Worm (Caenorhabditis elegans) whole organism, mixed stage, embryonic: ENCODE data around the gene ell-1.

ENCODE experiments used
- M03D4.4 ChIP-seq: sonication (generic microtip); optimal IDR thresholded peaks from 2 replicates; lab custom pipeline; 2017; ENCODE audit warnings: mild to moderate bottlenecking, missing genetic modification characterization, missing compliant biosample characterization
- bed-3 ChIP-seq: fragments of 200-800 bp; sonication (Bioruptor generic); optimal IDR thresholded peaks from 3 replicates; lab custom pipeline; 2018; ENCODE audit warnings: mild to moderate bottlenecking, missing genetic modification characterization, moderate library complexity, missing compliant biosample characterization
- blmp-1 ChIP-seq: fragments of 150-350 bp; optimal IDR thresholded peaks from 2 replicates; lab custom pipeline; 2014; ENCODE audit warnings: missing biosample characterization, missing genetic modification characterization
- ceh-39 ChIP-seq: fragments of 150-350 bp; optimal IDR thresholded peaks from 2 replicates; lab custom pipeline; 2014; ENCODE audit warnings: missing biosample characterization, missing genetic modification characterization
- ceh-43 ChIP-seq: fragments of 200-800 bp; sonication (Bioruptor generic); optimal IDR thresholded peaks from 2 replicates; lab custom pipeline; 2018; ENCODE audit warnings: mild to moderate bottlenecking, missing genetic modification characterization, moderate library complexity, missing compliant biosample characterization
- cnd-1 ChIP-seq: fragments of 200-800 bp; sonication (Bioruptor generic); optimal IDR thresholded peaks from 2 replicates; lab custom pipeline; 2018; ENCODE audit warnings: mild to moderate bottlenecking, missing genetic modification characterization, missing compliant biosample characterization
- drap-1 ChIP-seq: fragments of 200-800 bp; sonication (Bioruptor generic); optimal IDR thresholded peaks from 3 replicates; lab custom pipeline; 2018; ENCODE audit warnings: mild to moderate bottlenecking, missing genetic modification characterization, missing compliant biosample characterization
- elt-1 ChIP-seq: sonication (generic microtip); optimal IDR thresholded peaks from 2 replicates; lab custom pipeline; 2017; ENCODE audit warnings: missing genetic modification characterization, mild to moderate bottlenecking, missing compliant biosample characterization, antibody characterized with exemption, moderate library complexity, borderline replicate concordance; ENCODE audit not compliant: insufficient read depth
- elt-3 ChIP-seq: fragments of 150-350 bp; optimal IDR thresholded peaks from 2 replicates; lab custom pipeline; 2014; ENCODE audit warnings: missing biosample characterization, missing genetic modification characterization
- flh-1 ChIP-seq: fragments of 200-800 bp; sonication (Bioruptor generic); optimal IDR thresholded peaks from 2 replicates; lab custom pipeline; 2018; ENCODE audit warnings: mild to moderate bottlenecking, missing genetic modification characterization, moderate library complexity, missing compliant biosample characterization
- ham-2 ChIP-seq: fragments of 200-800 bp; sonication (Bioruptor generic); optimal IDR thresholded peaks from 2 replicates; lab custom pipeline; 2018; ENCODE audit warnings: mild to moderate bottlenecking, missing genetic modification characterization, missing compliant biosample characterization
- hlh-1 ChIP-seq: fragments of 150-350 bp; optimal IDR thresholded peaks from 2 replicates; lab custom pipeline; 2014; ENCODE audit warnings: missing biosample characterization, missing genetic modification reagents, missing genetic modification characterization
- lin-13 ChIP-seq: fragments of 150-350 bp; optimal IDR thresholded peaks from 2 replicates; lab custom pipeline; 2014; ENCODE audit warnings: missing biosample characterization, missing genetic modification characterization
- lin-32 ChIP-seq: fragments of 200-800 bp; sonication (Bioruptor generic); optimal IDR thresholded peaks from 2 replicates; lab custom pipeline; 2018; ENCODE audit warnings: mild to moderate bottlenecking, missing genetic modification characterization, missing compliant biosample characterization
- lsy-2 ChIP-seq: fragments of 150-350 bp; optimal IDR thresholded peaks from 2 replicates; lab custom pipeline; 2014; ENCODE audit warnings: missing biosample characterization, missing genetic modification characterization
- mab-5 ChIP-seq: fragments of 150-350 bp; optimal IDR thresholded peaks from 2 replicates; lab custom pipeline; 2014; ENCODE audit warnings: missing biosample characterization, missing genetic modification characterization
- mep-1 ChIP-seq: fragments of 150-350 bp; optimal IDR thresholded peaks from 2 replicates; lab custom pipeline; 2017; ENCODE audit warnings: missing biosample characterization, missing genetic modification reagents, missing genetic modification characterization, inconsistent platforms
- mls-2 ChIP-seq: sonication (generic microtip); optimal IDR thresholded peaks from 2 replicates; lab custom pipeline; 2016; ENCODE audit warnings: mild to moderate bottlenecking, missing genetic modification characterization, moderate library complexity, missing compliant biosample characterization
- nhr-12 ChIP-seq: fragments of 150-350 bp; optimal IDR thresholded peaks from 2 replicates; lab custom pipeline; 2014; ENCODE audit warnings: missing biosample characterization, missing genetic modification characterization
- nhr-2 ChIP-seq: fragments of 150-350 bp; optimal IDR thresholded peaks from 2 replicates; lab custom pipeline; 2014; ENCODE audit warnings: missing biosample characterization, missing genetic modification characterization
- nhr-237 ChIP-seq: fragments of 150-350 bp; optimal IDR thresholded peaks from 2 replicates; lab custom pipeline; 2014; ENCODE audit warnings: missing biosample characterization, missing genetic modification characterization
- nhr-28 ChIP-seq: fragments of 150-350 bp; optimal IDR thresholded peaks from 2 replicates; lab custom pipeline; 2014; ENCODE audit warnings: missing biosample characterization, missing genetic modification characterization
- nhr-76 ChIP-seq: sonication (generic microtip); optimal IDR thresholded peaks from 2 replicates; lab custom pipeline; 2017; ENCODE audit warnings: missing biosample characterization, missing genetic modification characterization
- pha-4 ChIP-seq: fragments of 150-350 bp; optimal IDR thresholded peaks from 2 replicates; lab custom pipeline; 2018; ENCODE audit warnings: missing biosample characterization, missing genetic modification reagents, missing genetic modification characterization
- sem-2 ChIP-seq: fragments of 200-800 bp; sonication (Bioruptor generic); optimal IDR thresholded peaks from 2 replicates; lab custom pipeline; 2018; ENCODE audit warnings: mild to moderate bottlenecking, missing genetic modification characterization, missing compliant biosample characterization
- snpc-4 ChIP-seq: fragments of 150-350 bp; optimal IDR thresholded peaks from 2 replicates; lab custom pipeline; 2014; ENCODE audit warnings: missing biosample characterization, missing genetic modification characterization
- tbx-8 ChIP-seq: fragments of 200-800 bp; sonication (Bioruptor generic); optimal IDR thresholded peaks from 2 replicates; lab custom pipeline; 2018; ENCODE audit warnings: mild to moderate bottlenecking, missing genetic modification characterization, moderate library complexity, missing compliant biosample characterization
- unc-120 ChIP-seq: sonication (generic microtip); optimal IDR thresholded peaks from 2 replicates; lab custom pipeline; 2017; ENCODE audit warnings: missing genetic modification characterization, missing compliant biosample characterization; ENCODE audit not compliant: poor library complexity, severe bottlenecking
- unc-39 ChIP-seq: fragments of 150-350 bp; optimal IDR thresholded peaks from 2 replicates; lab custom pipeline; 2014; ENCODE audit warnings: missing biosample characterization, missing genetic modification characterization
- unc-62 ChIP-seq: fragments of 150-350 bp; optimal IDR thresholded peaks from 2 replicates; lab custom pipeline; 2014; ENCODE audit warnings: missing biosample characterization, missing genetic modification reagents, missing genetic modification characterization
- zip-8 ChIP-seq: fragments of 150-350 bp; optimal IDR thresholded peaks from 2 replicates; lab custom pipeline; 2014; ENCODE audit warnings: missing biosample characterization, missing genetic modification characterization
- ztf-11 ChIP-seq: fragments of 150-350 bp; optimal IDR thresholded peaks from 2 replicates; lab custom pipeline; 2014; ENCODE audit warnings: missing biosample characterization, missing genetic modification characterization

The ell-1 gene

DNA sequence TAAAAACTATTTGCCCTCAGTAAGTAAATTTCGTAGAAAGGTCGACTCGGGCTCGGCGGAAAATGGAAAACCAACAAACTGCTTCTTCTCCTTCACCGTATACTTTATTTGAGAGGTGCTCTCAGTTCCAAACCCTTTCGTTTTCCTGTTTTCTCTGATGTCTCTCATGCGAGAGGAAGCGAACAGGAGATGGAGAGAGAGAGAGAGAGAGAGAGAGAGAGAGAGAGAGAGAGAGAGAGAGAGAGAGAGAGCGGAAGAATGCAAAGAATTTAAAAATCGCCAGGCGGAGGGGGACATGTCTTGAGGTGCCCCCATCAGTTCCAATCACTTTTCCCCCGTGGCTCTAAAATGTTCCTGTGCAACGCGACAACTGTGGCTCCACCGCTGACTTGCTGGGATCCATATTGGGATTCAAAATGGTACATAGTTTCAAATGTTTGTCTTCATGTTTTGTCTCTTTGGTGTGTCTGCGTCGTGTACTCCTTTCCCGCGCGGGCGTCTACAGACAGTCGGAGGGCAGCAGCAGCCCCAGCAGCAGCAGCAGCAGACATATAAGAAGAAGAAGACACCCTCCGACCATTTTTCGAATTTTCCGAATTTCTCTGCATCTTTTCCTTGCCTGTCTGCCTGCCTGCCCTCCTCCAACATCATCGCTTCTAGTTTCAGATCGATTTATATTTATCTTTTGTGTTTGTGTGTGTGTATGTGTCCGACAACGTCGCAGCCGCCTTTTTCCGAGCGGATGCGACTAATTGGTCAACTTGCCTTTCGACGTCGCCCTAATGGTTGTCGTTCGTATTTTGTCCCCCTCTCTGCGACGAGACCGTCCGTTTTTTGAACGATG lies 60.3 kb downstream of the ell-1 start, which contains the start of gene R08C7.11:
Gene R08C7.11 (minus strand): TSS at position 608 of the 844 bp plus-strand sequence.
- TF ChIP-seq unc-39 (tag; lab: Kevin White, UChicago) = no peak
- no peak for TF ChIP-seq mls-2 (tag; lab: Kevin White, UChicago)
- peak; percentile 22 for TF ChIP-seq hlh-1 (tag; lab: Kevin White, UChicago)
- no peak for TF ChIP-seq ztf-11
- no peak for TF ChIP-seq flh-1 (GFP tag; lab: Kevin White, UChicago)
- no peak for TF ChIP-seq elt-1 (tag; lab: Kevin White, UChicago)
- no peak for TF ChIP-seq nhr-76 (tag; lab: Kevin White, UChicago)
- TF ChIP-seq drap-1 (GFP tag; lab: Kevin White, UChicago) = peak; percentile 41
- no peak for TF ChIP-seq pha-4 (tag; lab: Kevin White, UChicago)
- no peak for TF ChIP-seq lin-32 (GFP tag; lab: Kevin White, UChicago)
- no peak for TF ChIP-seq elt-3 (tag; lab: Kevin White, UChicago)
- no peak for TF ChIP-seq zip-8
- TF ChIP-seq snpc-4 = no peak
- no peak for TF ChIP-seq sem-2
- no peak for TF ChIP-seq bed-3 (GFP tag; lab: Kevin White, UChicago)
- no peak for TF ChIP-seq blmp-1 (tag; lab: Kevin White, UChicago)
- no peak for TF ChIP-seq mep-1 (tag; lab: Kevin White, UChicago)
- TF ChIP-seq tbx-8 (GFP tag; lab: Kevin White, UChicago) = no peak
- no peak for TF ChIP-seq lsy-2
- TF ChIP-seq unc-120 (tag; lab: Kevin White, UChicago) = no peak
- no peak for TF ChIP-seq nhr-28 (tag; lab: Kevin White, UChicago)
- no peak for TF ChIP-seq ceh-39 (tag; lab: Kevin White, UChicago)
- TF ChIP-seq nhr-2 (tag; lab: Kevin White, UChicago) = no peak
- no peak for TF ChIP-seq lin-13 (tag; lab: Kevin White, UChicago)
- TF ChIP-seq ceh-43 (GFP tag; lab: Kevin White, UChicago) = no peak
- no peak for TF ChIP-seq unc-62
- TF ChIP-seq M03D4.4 (tag; lab: Kevin White, UChicago) = peak; percentile 32
- no peak for TF ChIP-seq mab-5
- no peak for TF ChIP-seq nhr-12 (tag; lab: Kevin White, UChicago)
- peak; percentile 76 for TF ChIP-seq ham-2 (GFP tag; lab: Kevin White, UChicago)
- TF ChIP-seq nhr-237 (tag; lab: Kevin White, UChicago) = no peak

DNA sequence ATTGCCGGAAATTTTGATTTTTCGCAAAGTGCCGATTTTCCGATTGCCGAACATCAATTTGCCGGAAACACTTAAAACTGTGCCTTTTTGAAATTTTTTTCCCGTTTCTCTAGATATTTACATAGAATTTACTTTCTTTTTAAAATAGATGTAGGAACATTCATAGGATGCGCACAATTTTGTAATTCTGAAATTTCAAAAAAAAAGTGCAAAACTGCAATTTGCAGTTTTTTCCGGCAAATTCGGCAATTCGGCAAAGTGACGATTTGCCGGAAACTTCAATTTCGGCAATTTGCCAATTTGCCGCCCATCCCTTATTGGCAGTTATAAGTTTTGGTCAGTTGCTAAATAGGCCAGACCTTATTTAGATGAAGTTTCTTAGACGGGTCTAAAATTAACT lies 62.4 kb downstream of the ell-1 start:
- TF ChIP-seq lin-13 (tag; lab: Kevin White, UChicago) = no peak

DNA sequence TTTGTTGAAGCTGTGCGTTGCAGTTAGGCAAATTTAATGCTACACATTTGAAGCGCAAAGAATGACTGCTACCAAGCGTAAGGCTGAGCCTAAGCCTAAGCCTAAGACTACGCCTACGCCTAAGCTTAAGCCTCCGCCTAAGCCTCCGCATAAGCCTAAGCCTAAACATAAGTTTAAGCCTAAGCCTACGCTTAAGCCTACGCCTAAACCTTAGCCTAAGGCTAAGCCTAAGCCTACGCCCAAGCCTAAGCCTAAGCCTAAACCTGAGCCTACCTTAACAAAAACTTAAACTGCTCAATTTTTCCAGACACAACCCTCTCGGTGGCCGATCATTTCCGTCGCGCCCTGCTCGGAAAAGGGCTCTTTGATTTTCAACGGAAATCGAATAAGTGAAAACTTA lies 65.1 kb downstream of the ell-1 start:
- TF ChIP-seq ceh-39 (tag; lab: Kevin White, UChicago) = no peak
- TF ChIP-seq cnd-1 (tag; lab: Kevin White, UChicago) = no peak
- no peak for TF ChIP-seq pha-4 (tag; lab: Kevin White, UChicago)

DNA sequence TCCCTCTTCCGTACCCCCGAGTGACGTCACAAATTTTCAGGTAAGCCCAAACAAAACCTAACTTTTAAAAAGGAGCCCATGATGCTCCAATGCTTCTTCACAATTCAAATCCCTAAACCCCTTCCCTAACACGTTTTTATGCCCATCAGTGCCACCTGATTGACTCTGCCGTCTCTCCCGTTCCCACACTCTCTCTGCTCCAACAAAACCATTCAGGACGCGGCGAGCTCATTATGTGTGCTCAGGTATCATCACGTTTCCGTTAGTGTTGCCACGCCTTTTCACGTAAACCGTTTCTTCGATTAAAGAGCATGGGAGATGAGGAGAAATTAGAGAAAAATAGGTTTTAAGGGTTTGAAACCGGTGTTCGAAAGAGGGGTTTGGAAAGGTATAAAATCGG lies 68.9 kb downstream of the ell-1 start, which contains the start of gene M01H9.2:
Gene M01H9.2 (minus strand): TSS at position 101 of the 400 bp plus-strand sequence.
- TF ChIP-seq ztf-11 = no peak
- no peak for TF ChIP-seq ceh-39 (tag; lab: Kevin White, UChicago)
- no peak for TF ChIP-seq lsy-2
- no peak for TF ChIP-seq lin-13 (tag; lab: Kevin White, UChicago)
- no peak for TF ChIP-seq ceh-43 (GFP tag; lab: Kevin White, UChicago)
- no peak for TF ChIP-seq mab-5
- TF ChIP-seq nhr-28 (tag; lab: Kevin White, UChicago) = no peak
- TF ChIP-seq bed-3 (GFP tag; lab: Kevin White, UChicago) = no peak
- no peak for TF ChIP-seq unc-39 (tag; lab: Kevin White, UChicago)
- no peak for TF ChIP-seq tbx-8 (GFP tag; lab: Kevin White, UChicago)
- TF ChIP-seq sem-2 = no peak
- TF ChIP-seq lin-32 (GFP tag; lab: Kevin White, UChicago) = no peak
- no peak for TF ChIP-seq blmp-1 (tag; lab: Kevin White, UChicago)
- TF ChIP-seq hlh-1 (tag; lab: Kevin White, UChicago) = no peak
- no peak for TF ChIP-seq drap-1 (GFP tag; lab: Kevin White, UChicago)
- TF ChIP-seq elt-3 (tag; lab: Kevin White, UChicago) = no peak
